Fruit fly (Drosophila melanogaster): ENCODE data around the gene ProtB.

dm6 chr2L:14876233-14876632 is 7.3 kb downstream of the ProtB start, which contains the start of gene CG15278:
- no peak for TF ChIP-seq h (GFP tag; optimal IDR thresholded peaks at IDR 0.05)
- TF ChIP-seq lola (GFP tag; optimal IDR thresholded peaks at IDR 0.05) = no peak
- no peak for TF ChIP-seq Mio (GFP tag; optimal IDR thresholded peaks at IDR 0.05)
- no peak for TF ChIP-seq Myc (optimal IDR thresholded peaks at IDR 0.05)

Measured in whole organism, wandering third instar larva.